Worm (Caenorhabditis elegans): Measurements from ENCODE around the gene cbs-1.
A peak's percentile ranks its signal among the peaks of the same experiment; 100 is the strongest.

cbs-1 gene

DNA sequence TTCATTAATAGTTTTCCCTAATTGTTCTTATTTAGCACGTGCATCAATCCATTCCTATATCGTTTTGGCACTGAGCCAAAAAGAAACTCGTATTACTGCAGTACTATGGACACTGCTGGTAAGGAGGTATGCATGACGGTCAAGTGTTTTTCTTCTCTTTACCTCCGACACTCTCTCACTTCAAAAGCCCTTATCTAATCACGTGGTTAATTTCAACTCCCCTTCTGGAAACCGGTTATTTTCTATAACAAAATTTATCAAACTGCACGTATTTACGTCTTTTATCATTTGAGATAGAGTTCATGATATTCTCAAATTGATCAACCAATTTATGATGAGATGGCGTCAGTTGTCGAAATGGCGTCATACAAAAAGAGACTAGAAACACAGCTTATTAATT, 2.5 kb upstream of the cbs-1 start (continued):
- TF ChIP-seq nhr-42 (GFP tag; IDR thresholded peaks at IDR 0.05) = no peak
- peak; percentile 90 for TF ChIP-seq dmd-6 (GFP tag; IDR thresholded peaks at IDR 0.05)
- peak; percentile 33 for TF ChIP-seq lin-13 (GFP tag; optimal IDR thresholded peaks at IDR 0.05)
- peak; percentile 69; the same call in 1 of the 2 replicates for TF ChIP-seq lin-1 (GFP tag; IDR thresholded peaks at IDR 0.05)
- no peak for TF ChIP-seq spr-3 (GFP tag; optimal IDR thresholded peaks at IDR 0.05)
- no peak for TF ChIP-seq dmd-8 (GFP tag; IDR thresholded peaks at IDR 0.05)
- TF ChIP-seq nhr-48 (tag; optimal IDR thresholded peaks at IDR 0.05) = peak; percentile 87
- peak; percentile 82 for TF ChIP-seq nhr-28 (tag; optimal IDR thresholded peaks at IDR 0.05)
- no peak for TF ChIP-seq ama-1 (optimal IDR thresholded peaks at IDR 0.05)
- TF ChIP-seq nhr-41 (GFP tag; IDR thresholded peaks at IDR 0.05) = no peak
- TF ChIP-seq nhr-10 (tag; optimal IDR thresholded peaks at IDR 0.05) = peak; percentile 47
- TF ChIP-seq hif-1 (tag; optimal IDR thresholded peaks at IDR 0.05) = peak; percentile 94 to 98
- peak; percentile 86 for TF ChIP-seq hlh-30 (tag; optimal IDR thresholded peaks at IDR 0.05; ENCODE audit: insufficient read depth)
- peak; percentile 33 for TF ChIP-seq spr-1 (tag; optimal IDR thresholded peaks at IDR 0.05)
- TF ChIP-seq mdl-1 (tag; optimal IDR thresholded peaks at IDR 0.05) = peak in 1 of 2 experiments; percentile 82
- TF ChIP-seq T20F7.1 (GFP tag; optimal IDR thresholded peaks at IDR 0.05) = peak; percentile 50
- TF ChIP-seq nhr-76 (tag; optimal IDR thresholded peaks at IDR 0.05) = no peak
- peak; percentile 62 for TF ChIP-seq mep-1 (tag; optimal IDR thresholded peaks at IDR 0.05)
- TF ChIP-seq pqm-1 (tag; optimal IDR thresholded peaks at IDR 0.05) = peak; percentile 28
- no peak for TF ChIP-seq saeg-2 (GFP tag; IDR thresholded peaks at IDR 0.05)
- no peak for TF ChIP-seq sdz-12 (GFP tag; optimal IDR thresholded peaks at IDR 0.05)
- no peak for TF ChIP-seq ceh-44 (GFP tag; IDR thresholded peaks at IDR 0.05)
- peak; percentile 100 for TF ChIP-seq aha-1 (tag)
- peak; percentile 57 for TF ChIP-seq nhr-77 (tag; optimal IDR thresholded peaks at IDR 0.05)
- peak; percentile 63 for TF ChIP-seq php-3 (GFP tag; IDR thresholded peaks at IDR 0.05)
- TF ChIP-seq daf-8 (GFP tag; IDR thresholded peaks at IDR 0.05) = no peak
- no peak for TF ChIP-seq ctbp-1 (GFP tag; IDR thresholded peaks at IDR 0.05)
- peak; percentile 64 for TF ChIP-seq ceh-20 (GFP tag; IDR thresholded peaks at IDR 0.05)
- TF ChIP-seq daf-16 (GFP tag; optimal IDR thresholded peaks at IDR 0.05) = peak in 1 of 2 experiments; percentile 45
- TF ChIP-seq daf-16 (tag; optimal IDR thresholded peaks at IDR 0.05) = peak; percentile 95
- no peak for TF ChIP-seq zag-1 (tag; optimal IDR thresholded peaks at IDR 0.05)
- TF ChIP-seq mxl-2 (GFP tag; conservative IDR thresholded peaks at IDR 0.05) = 0 out of 2 replicates have a peak, but pooled peaks have one; percentile 51
- peak; percentile 19 for TF ChIP-seq nhr-25 (tag; optimal IDR thresholded peaks at IDR 0.05; ENCODE audit: borderline replicate concordance, insufficient read depth)
- no peak for TF ChIP-seq egl-27 (tag; optimal IDR thresholded peaks at IDR 0.05)
- peak; percentile 71 for TF ChIP-seq T26A8.4 (GFP tag; IDR thresholded peaks at IDR 0.05)
- peak; percentile 73 for TF ChIP-seq nhr-102 (tag; optimal IDR thresholded peaks at IDR 0.05)
- no peak for TF ChIP-seq F49E8.2 (tag; optimal IDR thresholded peaks at IDR 0.05; ENCODE audit: borderline replicate concordance)

DNA sequence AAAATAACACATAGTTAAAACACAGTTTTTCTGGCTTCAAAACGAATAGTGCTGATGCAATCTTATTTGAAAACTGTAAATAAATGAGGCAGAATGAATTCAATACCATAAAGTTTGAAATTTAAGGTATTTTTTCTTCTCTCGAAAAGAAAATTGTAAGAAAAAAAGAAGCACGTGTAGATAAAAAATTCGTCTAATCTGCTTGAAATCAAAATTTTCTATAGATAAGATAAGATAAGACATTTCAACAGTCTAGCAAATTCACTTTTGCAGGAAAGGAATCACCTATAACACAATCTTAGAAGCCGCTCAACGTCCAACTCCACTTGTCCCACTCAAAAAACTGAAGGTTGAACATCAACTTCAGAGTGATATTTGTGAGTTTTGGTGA, 330 bp downstream of the cbs-1 start:
- no peak for TF ChIP-seq fos-1 (tag; optimal IDR thresholded peaks at IDR 0.05)
- TF ChIP-seq hif-1 (tag; optimal IDR thresholded peaks at IDR 0.05) = no peak
- TF ChIP-seq arid-1 (GFP tag; conservative IDR thresholded peaks at IDR 0.05) = no peak
- TF ChIP-seq ztf-7 (tag; optimal IDR thresholded peaks at IDR 0.05) = no peak
- TF ChIP-seq nhr-25 (tag; optimal IDR thresholded peaks at IDR 0.05; ENCODE audit: borderline replicate concordance, insufficient read depth) = no peak
- no peak for TF ChIP-seq nhr-237 (tag; optimal IDR thresholded peaks at IDR 0.05)
- no peak for TF ChIP-seq madf-5 (GFP tag; IDR thresholded peaks at IDR 0.05)
- peak; percentile 25 for TF ChIP-seq dve-1 (tag; optimal IDR thresholded peaks at IDR 0.05; ENCODE audit: insufficient read depth)
- TF ChIP-seq ZK337.2 (GFP tag; IDR thresholded peaks at IDR 0.05) = no peak
- TF ChIP-seq T20F7.1 (GFP tag; optimal IDR thresholded peaks at IDR 0.05) = peak; percentile 18
- no peak for TF ChIP-seq hmg-1.1 (GFP tag; IDR thresholded peaks at IDR 0.05)
- TF ChIP-seq lsy-2 (tag; optimal IDR thresholded peaks at IDR 0.05) = peak in 1 of 2 experiments; percentile 16
- no peak for TF ChIP-seq F10B5.3 (tag; optimal IDR thresholded peaks at IDR 0.05)
- TF ChIP-seq hlh-11 (tag; optimal IDR thresholded peaks at IDR 0.05) = no peak
- peak; percentile 13 for TF ChIP-seq aha-1 (tag)
- no peak for TF ChIP-seq hlh-30 (tag; optimal IDR thresholded peaks at IDR 0.05; ENCODE audit: insufficient read depth)
- no peak for TF ChIP-seq cey-2 (tag; optimal IDR thresholded peaks at IDR 0.05; ENCODE audit: borderline replicate concordance, insufficient read depth)
- no peak for TF ChIP-seq F26F4.8 (GFP tag; conservative IDR thresholded peaks at IDR 0.05)
- no peak for TF ChIP-seq zip-2 (tag; optimal IDR thresholded peaks at IDR 0.05)
- TF ChIP-seq nhr-77 (tag; optimal IDR thresholded peaks at IDR 0.05) = no peak
